Worm (Caenorhabditis elegans): Measurements from ENCODE around the gene Y39F10A.3.
"Not testable (repeated sequence)": the region's sequence is repeated elsewhere in the genome, so short reads cannot be mapped to it uniquely, and the experiment has no call there.

DNA sequence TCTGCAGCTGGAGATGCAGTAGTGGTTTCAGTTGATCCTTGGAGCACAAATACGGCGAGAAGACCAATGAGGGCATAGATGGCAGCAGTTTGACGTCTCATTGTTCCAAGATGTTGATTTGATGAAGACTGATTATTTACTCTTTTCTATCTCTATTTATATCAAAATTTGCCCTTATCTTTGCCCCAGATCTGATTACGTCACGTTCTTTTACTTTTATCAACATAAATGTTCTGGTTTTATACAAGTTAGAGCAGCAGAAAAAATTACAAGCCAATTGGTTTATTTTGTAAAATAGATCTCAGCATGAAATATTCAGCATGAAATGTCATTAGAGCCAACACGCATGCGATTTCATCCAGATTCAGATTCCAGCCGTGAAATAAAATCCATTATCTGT, 39.9 kb upstream of the Y39F10A.3 start, which contains the start of gene msrp-4:
- TF ChIP-seq flt-1 (GFP tag; IDR thresholded peaks at IDR 0.05); med-1 (GFP tag; optimal IDR thresholded peaks at IDR 0.05; ENCODE audit: insufficient read depth); ref-1 (GFP tag; conservative IDR thresholded peaks at IDR 0.05); ztf-29 (GFP tag; IDR thresholded peaks at IDR 0.05); T22C8.4 (GFP tag; IDR thresholded peaks at IDR 0.05); tab-1 (GFP tag; IDR thresholded peaks at IDR 0.05); klf-2 (GFP tag; conservative IDR thresholded peaks at IDR 0.05); ztf-23 (GFP tag; IDR thresholded peaks at IDR 0.05): not testable (repeated sequence)

Measured in whole organism, midembryonic.